Worm (Caenorhabditis elegans) whole organism, mixed stage, embryonic: ENCODE results near the gene nid-1.
A peak's percentile ranks its signal among the peaks of the same experiment; 100 is the strongest.

Experiments
- M03D4.4 ChIP-seq: sonication (generic microtip); optimal IDR thresholded peaks from 2 replicates; lab custom pipeline; 2017; ENCODE audit warnings: mild to moderate bottlenecking, missing genetic modification characterization, missing compliant biosample characterization
- bed-3 ChIP-seq: fragments of 200-800 bp; sonication (Bioruptor generic); optimal IDR thresholded peaks from 3 replicates; lab custom pipeline; 2018; ENCODE audit warnings: mild to moderate bottlenecking, missing genetic modification characterization, moderate library complexity, missing compliant biosample characterization
- blmp-1 ChIP-seq: fragments of 150-350 bp; optimal IDR thresholded peaks from 2 replicates; lab custom pipeline; 2014; ENCODE audit warnings: missing biosample characterization, missing genetic modification characterization
- ceh-39 ChIP-seq: fragments of 150-350 bp; optimal IDR thresholded peaks from 2 replicates; lab custom pipeline; 2014; ENCODE audit warnings: missing biosample characterization, missing genetic modification characterization
- ceh-43 ChIP-seq: fragments of 200-800 bp; sonication (Bioruptor generic); optimal IDR thresholded peaks from 2 replicates; lab custom pipeline; 2018; ENCODE audit warnings: mild to moderate bottlenecking, missing genetic modification characterization, moderate library complexity, missing compliant biosample characterization
- ces-1 ChIP-seq: fragments of 150-350 bp; optimal IDR thresholded peaks from 2 replicates; lab custom pipeline; 2014; ENCODE audit warnings: missing biosample characterization, missing genetic modification reagents, missing genetic modification characterization
- cnd-1 ChIP-seq: fragments of 200-800 bp; sonication (Bioruptor generic); optimal IDR thresholded peaks from 2 replicates; lab custom pipeline; 2018; ENCODE audit warnings: mild to moderate bottlenecking, missing genetic modification characterization, missing compliant biosample characterization
- drap-1 ChIP-seq: fragments of 200-800 bp; sonication (Bioruptor generic); optimal IDR thresholded peaks from 3 replicates; lab custom pipeline; 2018; ENCODE audit warnings: mild to moderate bottlenecking, missing genetic modification characterization, missing compliant biosample characterization
- elt-3 ChIP-seq: fragments of 150-350 bp; optimal IDR thresholded peaks from 2 replicates; lab custom pipeline; 2014; ENCODE audit warnings: missing biosample characterization, missing genetic modification characterization
- flh-1 ChIP-seq: fragments of 200-800 bp; sonication (Bioruptor generic); optimal IDR thresholded peaks from 2 replicates; lab custom pipeline; 2018; ENCODE audit warnings: mild to moderate bottlenecking, missing genetic modification characterization, moderate library complexity, missing compliant biosample characterization
- ham-2 ChIP-seq: fragments of 200-800 bp; sonication (Bioruptor generic); optimal IDR thresholded peaks from 2 replicates; lab custom pipeline; 2018; ENCODE audit warnings: mild to moderate bottlenecking, missing genetic modification characterization, missing compliant biosample characterization
- hlh-1 ChIP-seq: fragments of 150-350 bp; optimal IDR thresholded peaks from 2 replicates; lab custom pipeline; 2014; ENCODE audit warnings: missing biosample characterization, missing genetic modification reagents, missing genetic modification characterization
- lin-13 ChIP-seq: fragments of 150-350 bp; optimal IDR thresholded peaks from 2 replicates; lab custom pipeline; 2014; ENCODE audit warnings: missing biosample characterization, missing genetic modification characterization
- lin-32 ChIP-seq: fragments of 200-800 bp; sonication (Bioruptor generic); optimal IDR thresholded peaks from 2 replicates; lab custom pipeline; 2018; ENCODE audit warnings: mild to moderate bottlenecking, missing genetic modification characterization, missing compliant biosample characterization
- lsy-2 ChIP-seq: fragments of 150-350 bp; optimal IDR thresholded peaks from 2 replicates; lab custom pipeline; 2014; ENCODE audit warnings: missing biosample characterization, missing genetic modification characterization
- mab-5 ChIP-seq: fragments of 150-350 bp; optimal IDR thresholded peaks from 2 replicates; lab custom pipeline; 2014; ENCODE audit warnings: missing biosample characterization, missing genetic modification characterization
- mep-1 ChIP-seq: fragments of 150-350 bp; optimal IDR thresholded peaks from 2 replicates; lab custom pipeline; 2017; ENCODE audit warnings: missing biosample characterization, missing genetic modification reagents, missing genetic modification characterization, inconsistent platforms
- mls-2 ChIP-seq: sonication (generic microtip); optimal IDR thresholded peaks from 2 replicates; lab custom pipeline; 2016; ENCODE audit warnings: mild to moderate bottlenecking, missing genetic modification characterization, moderate library complexity, missing compliant biosample characterization
- nhr-12 ChIP-seq: fragments of 150-350 bp; optimal IDR thresholded peaks from 2 replicates; lab custom pipeline; 2014; ENCODE audit warnings: missing biosample characterization, missing genetic modification characterization
- nhr-2 ChIP-seq: fragments of 150-350 bp; optimal IDR thresholded peaks from 2 replicates; lab custom pipeline; 2014; ENCODE audit warnings: missing biosample characterization, missing genetic modification characterization
- nhr-237 ChIP-seq: fragments of 150-350 bp; optimal IDR thresholded peaks from 2 replicates; lab custom pipeline; 2014; ENCODE audit warnings: missing biosample characterization, missing genetic modification characterization
- nhr-28 ChIP-seq: fragments of 150-350 bp; optimal IDR thresholded peaks from 2 replicates; lab custom pipeline; 2014; ENCODE audit warnings: missing biosample characterization, missing genetic modification characterization
- nhr-76 ChIP-seq: sonication (generic microtip); optimal IDR thresholded peaks from 2 replicates; lab custom pipeline; 2017; ENCODE audit warnings: missing biosample characterization, missing genetic modification characterization
- pha-4 ChIP-seq: fragments of 150-350 bp; optimal IDR thresholded peaks from 2 replicates; lab custom pipeline; 2018; ENCODE audit warnings: missing biosample characterization, missing genetic modification reagents, missing genetic modification characterization
- sem-2 ChIP-seq: fragments of 200-800 bp; sonication (Bioruptor generic); optimal IDR thresholded peaks from 2 replicates; lab custom pipeline; 2018; ENCODE audit warnings: mild to moderate bottlenecking, missing genetic modification characterization, missing compliant biosample characterization
- snpc-4 ChIP-seq: fragments of 150-350 bp; optimal IDR thresholded peaks from 2 replicates; lab custom pipeline; 2014; ENCODE audit warnings: missing biosample characterization, missing genetic modification characterization
- sptf-1 ChIP-seq: sonication (generic microtip); optimal IDR thresholded peaks from 2 replicates; lab custom pipeline; 2017; ENCODE audit warnings: mild to moderate bottlenecking, missing genetic modification characterization, moderate library complexity, missing compliant biosample characterization
- tbx-8 ChIP-seq: fragments of 200-800 bp; sonication (Bioruptor generic); optimal IDR thresholded peaks from 2 replicates; lab custom pipeline; 2018; ENCODE audit warnings: mild to moderate bottlenecking, missing genetic modification characterization, moderate library complexity, missing compliant biosample characterization
- unc-120 ChIP-seq: sonication (generic microtip); optimal IDR thresholded peaks from 2 replicates; lab custom pipeline; 2017; ENCODE audit warnings: missing genetic modification characterization, missing compliant biosample characterization; ENCODE audit not compliant: poor library complexity, severe bottlenecking
- unc-39 ChIP-seq: fragments of 150-350 bp; optimal IDR thresholded peaks from 2 replicates; lab custom pipeline; 2014; ENCODE audit warnings: missing biosample characterization, missing genetic modification characterization
- unc-62 ChIP-seq: fragments of 150-350 bp; optimal IDR thresholded peaks from 2 replicates; lab custom pipeline; 2014; ENCODE audit warnings: missing biosample characterization, missing genetic modification reagents, missing genetic modification characterization
- zip-8 ChIP-seq: fragments of 150-350 bp; optimal IDR thresholded peaks from 2 replicates; lab custom pipeline; 2014; ENCODE audit warnings: missing biosample characterization, missing genetic modification characterization
- ztf-11 ChIP-seq: fragments of 150-350 bp; optimal IDR thresholded peaks from 2 replicates; lab custom pipeline; 2014; ENCODE audit warnings: missing biosample characterization, missing genetic modification characterization

Gene nid-1

DNA sequence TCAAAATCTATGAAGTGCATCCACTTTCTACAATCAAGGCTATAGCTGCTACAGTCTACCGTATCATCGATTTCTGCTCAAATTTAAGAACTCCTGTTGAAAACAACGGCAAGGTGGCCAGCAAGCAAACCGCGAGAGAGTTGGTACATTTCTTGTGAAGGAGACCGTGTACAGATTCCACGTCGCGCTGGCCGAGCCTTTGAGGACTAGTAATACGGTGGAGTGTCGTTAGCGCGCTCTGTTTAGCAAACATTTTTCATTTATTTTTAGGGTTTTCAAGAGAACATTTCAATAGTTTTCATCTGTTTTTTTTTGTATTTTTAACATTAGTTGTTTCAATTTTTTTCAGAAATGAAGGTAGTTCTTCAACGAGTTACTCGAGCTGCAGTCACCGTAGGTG is 42.4 kb downstream of the nid-1 start, which contains the start of gene pqn-68:
pqn-68 (plus strand) TSS at position 350 of the 400 bp plus-strand sequence.
- peak; percentile 8 for TF ChIP-seq pha-4 (tag; lab: Kevin White, UChicago)
- TF ChIP-seq lin-32 (GFP tag; lab: Kevin White, UChicago) = no peak
- no peak for TF ChIP-seq mab-5
- no peak for TF ChIP-seq cnd-1 (tag; lab: Kevin White, UChicago)
- no peak for TF ChIP-seq nhr-12 (tag; lab: Kevin White, UChicago)
- no peak for TF ChIP-seq unc-62 (GFP tag; lab: Kevin White, UChicago)
- no peak for TF ChIP-seq tbx-8 (GFP tag; lab: Kevin White, UChicago)
- TF ChIP-seq elt-3 (tag; lab: Kevin White, UChicago) = no peak
- no peak for TF ChIP-seq zip-8

DNA sequence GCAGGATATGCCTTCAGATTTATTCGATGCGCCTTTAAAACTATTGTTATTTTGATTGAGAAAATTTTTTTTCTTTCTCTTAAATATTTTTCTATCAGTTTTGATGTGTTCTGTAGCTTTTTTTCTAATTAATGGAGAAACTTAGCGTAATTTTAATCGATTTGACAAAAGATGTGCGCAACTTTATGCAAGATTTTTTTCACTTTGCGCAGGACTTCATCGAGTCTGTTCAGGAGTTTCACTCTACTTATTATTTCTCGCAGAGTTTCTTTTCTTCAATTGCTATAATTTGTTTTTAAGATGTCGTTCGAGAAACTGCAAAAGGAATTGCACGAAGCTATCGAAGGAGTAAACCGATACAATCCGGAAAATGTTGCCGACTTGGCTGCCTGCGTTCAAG is 43.8 kb downstream of the nid-1 start, which contains the start of gene eif-3.K:
eif-3.K (plus strand) TSS at position 301 of the 400 bp plus-strand sequence.
- TF ChIP-seq ham-2 (no peak), sptf-1 (tag; lab: Kevin White, UChicago) (no peak)

DNA sequence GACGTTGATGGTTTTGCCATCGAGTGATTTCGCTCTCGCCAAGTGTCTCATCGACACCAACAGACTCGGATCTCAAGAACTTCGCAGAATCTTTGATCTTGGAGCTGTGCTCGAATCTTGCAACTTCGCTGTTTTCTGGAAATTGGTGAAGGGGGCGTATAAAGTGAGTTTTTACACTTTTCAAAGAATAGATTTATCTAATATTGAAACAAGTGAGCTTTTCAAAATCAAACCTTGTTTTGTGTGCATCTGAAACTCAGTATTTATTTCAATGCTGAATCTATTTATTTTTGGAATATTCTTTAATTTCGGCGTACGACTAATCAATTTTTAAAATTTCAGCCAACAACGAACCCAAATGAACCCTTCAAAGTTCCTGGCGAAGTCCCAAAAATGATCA is 44.4 kb downstream of the nid-1 start:
- TF ChIP-seq unc-39 (tag; lab: Kevin White, UChicago) (no peak), mab-5 (no peak), snpc-4 (tag; lab: Kevin White, UChicago) (no peak), flh-1 (GFP tag; lab: Kevin White, UChicago) (no peak), pha-4 (tag; lab: Kevin White, UChicago) (no peak), lin-13 (tag; lab: Kevin White, UChicago) (no peak), cnd-1 (tag; lab: Kevin White, UChicago) (no peak), M03D4.4 (tag; lab: Kevin White, UChicago) (no peak), nhr-237 (tag; lab: Kevin White, UChicago) (no peak), ham-2 (no peak), nhr-12 (tag; lab: Kevin White, UChicago) (no peak), ceh-39 (tag; lab: Kevin White, UChicago) (no peak), bed-3 (GFP tag; lab: Kevin White, UChicago) (no peak), ces-1 (GFP tag; lab: Kevin White, UChicago) (no peak), hlh-1 (tag; lab: Kevin White, UChicago) (no peak), sptf-1 (tag; lab: Kevin White, UChicago) (no peak), ceh-43 (GFP tag; lab: Kevin White, UChicago) (no peak)

DNA sequence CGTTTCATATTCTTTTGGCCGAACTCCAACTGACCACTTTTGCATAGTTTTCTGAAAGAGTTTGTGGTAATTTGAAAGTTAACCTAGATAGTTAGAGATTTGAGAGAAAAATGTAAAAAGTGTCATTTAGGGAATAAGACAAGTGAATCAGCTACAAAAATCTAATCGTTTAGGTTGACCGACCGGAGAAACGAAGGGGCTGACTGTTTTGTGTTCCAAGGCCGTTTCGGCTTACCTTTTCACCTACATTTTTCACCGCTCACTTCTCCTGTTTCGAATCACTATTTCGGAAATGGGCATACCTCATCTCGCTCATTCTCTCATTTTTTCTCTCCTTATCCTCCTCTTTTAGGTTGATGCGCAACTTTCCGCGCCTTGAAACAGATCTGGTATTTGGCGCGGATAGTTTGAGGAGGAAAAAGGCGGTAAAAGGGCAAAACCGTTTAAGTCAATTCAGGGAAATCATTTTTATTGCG is 51.2 kb downstream of the nid-1 start, which contains the start of gene mpst-7:
mpst-7 (minus strand) TSS at position 51 of the 476 bp plus-strand sequence.
- no peak for TF ChIP-seq nhr-237 (tag; lab: Kevin White, UChicago)
- TF ChIP-seq sptf-1 (tag; lab: Kevin White, UChicago) = no peak
- no peak for TF ChIP-seq tbx-8 (GFP tag; lab: Kevin White, UChicago)
- TF ChIP-seq ceh-43 (GFP tag; lab: Kevin White, UChicago) = no peak
- TF ChIP-seq bed-3 (GFP tag; lab: Kevin White, UChicago) = no peak
- no peak for TF ChIP-seq mls-2 (tag; lab: Kevin White, UChicago)
- TF ChIP-seq hlh-1 (tag; lab: Kevin White, UChicago) = no peak
- no peak for TF ChIP-seq mab-5
- TF ChIP-seq drap-1 (GFP tag; lab: Kevin White, UChicago) = no peak
- TF ChIP-seq lin-32 (GFP tag; lab: Kevin White, UChicago) = no peak
- no peak for TF ChIP-seq ztf-11 (tag; lab: Kevin White, UChicago)
- TF ChIP-seq blmp-1 (tag; lab: Kevin White, UChicago) = no peak

DNA sequence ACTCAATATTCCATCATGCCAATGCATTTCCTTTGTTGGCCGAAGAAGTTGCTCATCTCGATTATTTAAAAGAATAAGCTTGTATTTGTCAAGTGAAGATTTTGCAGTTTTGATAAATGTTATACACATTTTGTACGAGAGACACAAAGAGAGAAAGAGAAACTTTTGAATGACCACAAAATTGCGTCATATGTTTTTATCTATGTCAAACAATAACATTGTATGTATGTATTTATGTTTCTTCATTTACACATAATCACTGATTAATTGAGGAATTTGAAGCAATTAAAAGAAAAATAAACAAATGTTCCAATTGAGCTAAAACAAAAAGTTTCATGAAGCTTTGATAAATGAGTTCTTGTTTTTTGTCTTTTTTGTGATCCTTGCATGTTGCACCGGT is 53.3 kb downstream of the nid-1 start, which contains the start of gene hrg-9:
hrg-9 (minus strand) TSS at position 152 of the 400 bp plus-strand sequence.
- TF ChIP-seq zip-8 = peak; percentile 62
- TF ChIP-seq unc-62 (GFP tag; lab: Kevin White, UChicago) = no peak

DNA sequence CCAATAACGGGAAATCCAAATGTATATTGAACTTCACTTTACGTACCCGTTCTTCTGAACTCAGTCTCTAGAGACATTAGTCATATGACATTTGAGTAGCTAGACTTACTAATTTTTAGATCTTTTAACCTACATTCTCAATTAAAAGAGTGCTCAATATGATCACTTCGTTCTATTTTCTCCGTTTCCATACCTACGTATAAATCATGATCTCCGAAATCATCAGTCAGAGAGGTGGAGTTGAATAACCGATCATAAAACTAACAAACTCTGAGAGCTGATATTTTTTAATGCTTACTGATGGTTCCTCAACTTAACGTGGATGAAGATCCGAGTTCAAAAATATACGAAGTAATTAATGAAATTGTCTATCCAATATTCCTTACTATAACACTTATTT is 54.2 kb downstream of the nid-1 start, which contains the start of gene srd-35:
srd-35 (plus strand) TSS at position 301 of the 400 bp plus-strand sequence.
- TF ChIP-seq zip-8 (no peak), nhr-28 (tag; lab: Kevin White, UChicago) (no peak), nhr-2 (tag; lab: Kevin White, UChicago) (no peak), ztf-11 (tag; lab: Kevin White, UChicago) (no peak), sem-2 (GFP tag; lab: Kevin White, UChicago) (no peak), lsy-2 (no peak), nhr-12 (tag; lab: Kevin White, UChicago) (no peak), mep-1 (tag; lab: Kevin White, UChicago) (no peak), nhr-76 (tag; lab: Kevin White, UChicago) (no peak), blmp-1 (tag; lab: Kevin White, UChicago) (no peak), unc-62 (GFP tag; lab: Kevin White, UChicago) (no peak), lin-13 (tag; lab: Kevin White, UChicago) (no peak), unc-39 (tag; lab: Kevin White, UChicago) (no peak), unc-120 (no peak), lin-32 (GFP tag; lab: Kevin White, UChicago) (no peak), ces-1 (GFP tag; lab: Kevin White, UChicago) (no peak), mls-2 (tag; lab: Kevin White, UChicago) (no peak), hlh-1 (tag; lab: Kevin White, UChicago) (no peak), pha-4 (tag; lab: Kevin White, UChicago) (no peak)
